Worm (Caenorhabditis elegans) whole organism, mixed stage, embryonic: ENCODE results near the gene shw-1.

Experiments
- elt-1 ChIP-seq: sonication (generic microtip); optimal IDR thresholded peaks from 2 replicates; lab custom pipeline; 2017; ENCODE audit warnings: missing genetic modification characterization, mild to moderate bottlenecking, missing compliant biosample characterization, antibody characterized with exemption, moderate library complexity, borderline replicate concordance; ENCODE audit not compliant: insufficient read depth
- ham-2 ChIP-seq: fragments of 200-800 bp; sonication (Bioruptor generic); optimal IDR thresholded peaks from 2 replicates; lab custom pipeline; 2018; ENCODE audit warnings: mild to moderate bottlenecking, missing genetic modification characterization, missing compliant biosample characterization
- lin-13 ChIP-seq: fragments of 150-350 bp; optimal IDR thresholded peaks from 2 replicates; lab custom pipeline; 2014; ENCODE audit warnings: missing biosample characterization, missing genetic modification characterization
- lsy-2 ChIP-seq: fragments of 150-350 bp; optimal IDR thresholded peaks from 2 replicates; lab custom pipeline; 2014; ENCODE audit warnings: missing biosample characterization, missing genetic modification characterization
- nhr-12 ChIP-seq: fragments of 150-350 bp; optimal IDR thresholded peaks from 2 replicates; lab custom pipeline; 2014; ENCODE audit warnings: missing biosample characterization, missing genetic modification characterization
- nhr-2 ChIP-seq: fragments of 150-350 bp; optimal IDR thresholded peaks from 2 replicates; lab custom pipeline; 2014; ENCODE audit warnings: missing biosample characterization, missing genetic modification characterization
- nhr-76 ChIP-seq: sonication (generic microtip); optimal IDR thresholded peaks from 2 replicates; lab custom pipeline; 2017; ENCODE audit warnings: missing biosample characterization, missing genetic modification characterization
- pha-4 ChIP-seq: fragments of 150-350 bp; optimal IDR thresholded peaks from 2 replicates; lab custom pipeline; 2018; ENCODE audit warnings: missing biosample characterization, missing genetic modification reagents, missing genetic modification characterization
- unc-62 ChIP-seq: fragments of 150-350 bp; optimal IDR thresholded peaks from 2 replicates; lab custom pipeline; 2014; ENCODE audit warnings: missing biosample characterization, missing genetic modification reagents, missing genetic modification characterization
- ztf-11 ChIP-seq: fragments of 150-350 bp; optimal IDR thresholded peaks from 2 replicates; lab custom pipeline; 2014; ENCODE audit warnings: missing biosample characterization, missing genetic modification characterization

DNA sequence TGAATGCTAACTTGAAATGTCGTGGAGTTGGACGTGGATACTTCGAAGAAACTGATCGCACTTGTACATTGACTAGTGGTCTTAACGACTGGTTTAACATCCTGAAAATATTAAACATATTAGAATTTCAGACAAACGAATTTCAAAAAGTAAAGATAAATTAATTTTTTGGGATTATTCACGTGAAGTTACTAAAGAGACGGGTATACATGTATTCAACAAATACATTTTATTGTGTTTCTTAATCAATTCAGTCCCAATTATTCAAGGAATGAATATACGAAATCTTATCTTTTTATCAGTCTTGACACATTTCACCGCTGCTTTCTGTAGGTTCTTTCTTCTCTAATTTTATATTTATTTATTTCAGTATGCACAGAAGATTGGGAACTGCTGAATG is 42.9 kb downstream of the shw-1 start, which contains the start of the genes mrpl-10 and clec-142:
- TF ChIP-seq lsy-2, result no peak
- no peak for TF ChIP-seq unc-62 (GFP tag; lab: Kevin White, UChicago)
- no peak for TF ChIP-seq nhr-12 (tag; lab: Kevin White, UChicago)
- TF ChIP-seq nhr-2 (tag; lab: Kevin White, UChicago), result no peak
- TF ChIP-seq pha-4 (tag; lab: Kevin White, UChicago), result no peak
- no peak for TF ChIP-seq lin-13 (tag; lab: Kevin White, UChicago)
- no peak for TF ChIP-seq nhr-76 (tag; lab: Kevin White, UChicago)
- no peak for TF ChIP-seq ham-2 (GFP tag; lab: Kevin White, UChicago)
- TF ChIP-seq ztf-11 (tag; lab: Kevin White, UChicago), result no peak
- TF ChIP-seq elt-1 (tag; lab: Kevin White, UChicago), result no peak
